Worm (Caenorhabditis elegans) whole organism, young adult: ENCODE data around the gene bris-1.

Experiments used
- B0019.2 ChIP-seq: fragments of 200-800 bp; sonication (Bioruptor generic); conservative IDR thresholded peaks from 2 replicates; pipeline ENCODE4 v1.3.6; 2022; ENCODE audit warnings: missing genetic modification reagents, missing genetic modification characterization, missing compliant biosample characterization
- nfyb-1 ChIP-seq: fragments of 200-800 bp; sonication (Bioruptor generic); IDR thresholded peaks from 2 replicates; pipeline ENCODE4 v1.3.6; 2022; ENCODE audit warnings: missing genetic modification reagents, missing genetic modification characterization, missing compliant biosample characterization

DNA sequence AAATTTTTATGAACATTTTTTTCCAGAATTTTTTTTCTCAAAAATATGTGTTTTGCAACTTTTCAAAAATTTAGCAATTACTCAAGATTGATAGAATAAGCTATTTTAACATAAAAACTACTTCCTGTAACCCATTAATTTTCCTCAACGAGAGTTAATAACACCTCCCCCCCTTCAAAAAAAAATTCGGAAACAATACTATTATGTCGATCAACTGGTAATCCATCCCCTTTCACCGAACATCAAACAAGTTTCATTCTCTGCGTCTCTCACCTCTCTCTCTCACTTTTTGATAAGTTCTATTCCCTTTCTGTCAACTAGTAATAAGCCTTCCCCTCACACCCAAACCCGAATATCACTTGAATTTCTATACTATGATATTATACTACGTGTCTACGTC is 35.2 kb downstream of the bris-1 start, which contains the start of gene glct-6:
- no peak for TF ChIP-seq nfyb-1 (GFP tag; lab: Robert Waterston, UW)
- TF ChIP-seq B0019.2 (GFP tag; lab: Robert Waterston, UW), result no peak
